Worm (Caenorhabditis elegans) whole organism, late embryonic: ENCODE data around the gene his-1.

Source experiments
- T23F11.4 ChIP-seq: fragments of 200-800 bp; sonication (Bioruptor generic); optimal IDR thresholded peaks from 2 replicates; lab custom pipeline; 2018; ENCODE audit warnings: mild to moderate bottlenecking, missing genetic modification characterization, missing compliant biosample characterization
- ama-1 ChIP-seq: fragments of 150-350 bp; optimal IDR thresholded peaks from 2 replicates; lab custom pipeline; 2014
- ceh-14 ChIP-seq: sonication (generic microtip); optimal IDR thresholded peaks from 2 replicates; lab custom pipeline; 2016; ENCODE audit warnings: missing genotype, missing genetic modification characterization, missing compliant biosample characterization
- ceh-18 ChIP-seq: sonication (generic microtip); optimal IDR thresholded peaks from 2 replicates; lab custom pipeline; 2016; ENCODE audit warnings: missing genetic modification characterization, missing compliant biosample characterization
- ceh-2 ChIP-seq: sonication (generic microtip); optimal IDR thresholded peaks from 2 replicates; lab custom pipeline; 2016; ENCODE audit warnings: missing genotype, missing genetic modification characterization, missing compliant biosample characterization
- ceh-22 ChIP-seq: sonication (generic microtip); optimal IDR thresholded peaks from 2 replicates; lab custom pipeline; 2017; ENCODE audit warnings: missing biosample characterization, missing genetic modification characterization
- ceh-24 ChIP-seq: sonication (generic microtip); optimal IDR thresholded peaks from 2 replicates; lab custom pipeline; 2016; ENCODE audit warnings: mild to moderate bottlenecking, missing genetic modification characterization, missing compliant biosample characterization
- ceh-31 ChIP-seq: sonication (generic microtip); optimal IDR thresholded peaks from 2 replicates; lab custom pipeline; 2016; ENCODE audit warnings: missing genetic modification characterization, missing compliant biosample characterization
- ceh-34 ChIP-seq: sonication (generic microtip); optimal IDR thresholded peaks from 2 replicates; lab custom pipeline; 2016; ENCODE audit warnings: mild to moderate bottlenecking, missing genetic modification characterization, missing compliant biosample characterization
- ceh-6 ChIP-seq: fragments of 200-800 bp; sonication (Bioruptor generic); optimal IDR thresholded peaks from 2 replicates; lab custom pipeline; 2018; ENCODE audit warnings: mild to moderate bottlenecking, missing genetic modification characterization, missing compliant biosample characterization
- dmd-4 ChIP-seq: sonication (generic microtip); optimal IDR thresholded peaks from 2 replicates; lab custom pipeline; 2016; ENCODE audit warnings: borderline replicate concordance, missing genetic modification characterization, missing compliant biosample characterization
- dve-1 ChIP-seq: sonication (generic microtip); optimal IDR thresholded peaks from 2 replicates; lab custom pipeline; 2017; ENCODE audit warnings: antibody characterized with exemption, mild to moderate bottlenecking, missing genetic modification characterization, missing compliant biosample characterization
- elt-2 ChIP-seq: sonication (generic microtip); optimal IDR thresholded peaks from 2 replicates; lab custom pipeline; 2016; ENCODE audit warnings: missing genetic modification reagents, missing genetic modification characterization, missing compliant biosample characterization
- elt-4 ChIP-seq: sonication (generic microtip); optimal IDR thresholded peaks from 2 replicates; lab custom pipeline; 2016; ENCODE audit warnings: missing genetic modification characterization, missing compliant biosample characterization
- eyg-1 ChIP-seq: sonication (generic microtip); optimal IDR thresholded peaks from 2 replicates; lab custom pipeline; 2016; ENCODE audit warnings: missing genotype, missing genetic modification characterization, missing compliant biosample characterization
- fkh-6 ChIP-seq: sonication (generic microtip); optimal IDR thresholded peaks from 2 replicates; lab custom pipeline; 2016; ENCODE audit warnings: missing genetic modification characterization, missing compliant biosample characterization
- gmeb-2 ChIP-seq: sonication (generic microtip); optimal IDR thresholded peaks from 2 replicates; lab custom pipeline; 2016; ENCODE audit warnings: missing genetic modification characterization, inconsistent platforms, missing compliant biosample characterization
- hlh-13 ChIP-seq: fragments of 200-800 bp; sonication (Bioruptor generic); optimal IDR thresholded peaks from 2 replicates; lab custom pipeline; 2018; ENCODE audit warnings: mild to moderate bottlenecking, missing genetic modification characterization, missing compliant biosample characterization
- hlh-30 ChIP-seq: sonication (generic microtip); optimal IDR thresholded peaks from 2 replicates; lab custom pipeline; 2017; ENCODE audit warnings: antibody characterized with exemption, missing genetic modification characterization, missing compliant biosample characterization; ENCODE audit not compliant: insufficient read depth
- hlh-6 ChIP-seq: sonication (generic microtip); optimal IDR thresholded peaks from 2 replicates; lab custom pipeline; 2016; ENCODE audit warnings: missing genotype, missing genetic modification characterization, missing compliant biosample characterization
- hlh-8 ChIP-seq: sonication (generic microtip); optimal IDR thresholded peaks from 2 replicates; lab custom pipeline; 2016; ENCODE audit warnings: missing genotype, missing genetic modification characterization, missing compliant biosample characterization
- lim-6 ChIP-seq: sonication (generic microtip); optimal IDR thresholded peaks from 2 replicates; lab custom pipeline; 2016; ENCODE audit warnings: missing genetic modification characterization, missing compliant biosample characterization
- lin-11 ChIP-seq: fragments of 200-800 bp; sonication (Bioruptor generic); optimal IDR thresholded peaks from 2 replicates; lab custom pipeline; 2018; ENCODE audit warnings: mild to moderate bottlenecking, missing genetic modification characterization, missing compliant biosample characterization
- madf-2 ChIP-seq: sonication (generic microtip); optimal IDR thresholded peaks from 2 replicates; lab custom pipeline; 2017; ENCODE audit warnings: missing genetic modification characterization, missing compliant biosample characterization
- mec-3 ChIP-seq: sonication (generic microtip); optimal IDR thresholded peaks from 2 replicates; lab custom pipeline; 2016; ENCODE audit warnings: borderline replicate concordance, missing genetic modification characterization, missing compliant biosample characterization
- nfya-1 ChIP-seq: sonication (generic microtip); optimal IDR thresholded peaks from 2 replicates; lab custom pipeline; 2017; ENCODE audit warnings: missing genetic modification characterization, mild to moderate bottlenecking, missing compliant biosample characterization, antibody characterized with exemption, moderate library complexity
- nhr-11 ChIP-seq: fragments of 150-350 bp; optimal IDR thresholded peaks from 2 replicates; lab custom pipeline; 2014; ENCODE audit warnings: missing biosample characterization, missing genetic modification characterization
- nhr-232 ChIP-seq: sonication (generic microtip); optimal IDR thresholded peaks from 2 replicates; lab custom pipeline; 2016; ENCODE audit warnings: missing genetic modification characterization, missing compliant biosample characterization
- pha-2 ChIP-seq: sonication (generic microtip); optimal IDR thresholded peaks from 2 replicates; lab custom pipeline; 2017; ENCODE audit warnings: mild to moderate bottlenecking, missing genetic modification characterization, missing compliant biosample characterization
- pha-4 ChIP-seq: fragments of 150-350 bp; optimal IDR thresholded peaks from 2 replicates; lab custom pipeline; 2018; ENCODE audit warnings: missing biosample characterization, missing genetic modification reagents, missing genetic modification characterization
- ref-2 ChIP-seq: sonication (generic microtip); optimal IDR thresholded peaks from 2 replicates; lab custom pipeline; 2016; ENCODE audit warnings: missing genetic modification characterization, missing compliant biosample characterization
- rnt-1 ChIP-seq: sonication (generic microtip); optimal IDR thresholded peaks from 2 replicates; lab custom pipeline; 2016; ENCODE audit warnings: missing genetic modification characterization, missing compliant biosample characterization
- sox-4 ChIP-seq: sonication (generic microtip); optimal IDR thresholded peaks from 2 replicates; lab custom pipeline; 2017; ENCODE audit warnings: mild to moderate bottlenecking, missing genetic modification characterization, inconsistent platforms, missing compliant biosample characterization
- tbx-2 ChIP-seq: sonication (generic microtip); optimal IDR thresholded peaks from 2 replicates; lab custom pipeline; 2016; ENCODE audit warnings: missing genetic modification characterization, missing compliant biosample characterization
- tbx-7 ChIP-seq: sonication (generic microtip); optimal IDR thresholded peaks from 2 replicates; lab custom pipeline; 2016; ENCODE audit warnings: missing genotype, missing genetic modification characterization, missing compliant biosample characterization
- unc-42 ChIP-seq: sonication (generic microtip); optimal IDR thresholded peaks from 2 replicates; lab custom pipeline; 2016; ENCODE audit warnings: missing genotype, missing genetic modification characterization, missing compliant biosample characterization
- unc-86 ChIP-seq: sonication (generic microtip); optimal IDR thresholded peaks from 2 replicates; lab custom pipeline; 2016; ENCODE audit warnings: missing genetic modification characterization, missing compliant biosample characterization
- ztf-16 ChIP-seq: sonication (generic microtip); optimal IDR thresholded peaks from 2 replicates; lab custom pipeline; 2017; ENCODE audit warnings: missing genetic modification characterization, missing compliant biosample characterization

Gene his-1

ce11 chrV:16032761-16033160 is 9.6 kb upstream of the his-1 start, which contains the start of gene T10C6.16:
Gene T10C6.16 (minus strand): TSS chrV:16033005.
- TF ChIP-seq lin-11 (no peak), ceh-6 (GFP tag; lab: Kevin White, UChicago) (no peak), lim-6 (tag; lab: Kevin White, UChicago) (no peak), eyg-1 (tag; lab: Kevin White, UChicago) (no peak), ama-1 (lab: Kevin White, UChicago) (no peak), hlh-6 (tag; lab: Kevin White, UChicago) (no peak), ceh-14 (tag; lab: Kevin White, UChicago) (no peak), elt-4 (tag; lab: Kevin White, UChicago) (no peak), hlh-30 (tag; lab: Kevin White, UChicago) (no peak), ceh-2 (tag; lab: Kevin White, UChicago) (no peak), madf-2 (tag; lab: Kevin White, UChicago) (no peak), dmd-4 (no peak), tbx-2 (tag; lab: Kevin White, UChicago) (no peak), gmeb-2 (tag; lab: Kevin White, UChicago) (no peak)

- TF ChIP-seq madf-2 (tag; lab: Kevin White, UChicago) (no peak), nhr-232 (tag; lab: Kevin White, UChicago) (no peak), unc-86 (tag; lab: Kevin White, UChicago) (no peak), ceh-22 (tag; lab: Kevin White, UChicago) (no peak), sox-4 (no peak), unc-42 (tag; lab: Kevin White, UChicago) (no peak), rnt-1 (no peak), ceh-24 (no peak), ceh-18 (tag; lab: Kevin White, UChicago) (no peak), hlh-13 (GFP tag; lab: Kevin White, UChicago) (no peak), elt-2 (tag; lab: Kevin White, UChicago) (no peak), pha-2 (tag; lab: Kevin White, UChicago) (no peak)
Measured at ce11 chrV:16033491-16033890, 8.8 kb upstream of the his-1 start.

ce11 chrV:16036166-16036565 is 6.2 kb upstream of the his-1 start, which contains the start of gene T10C6.10:
Gene T10C6.10 (plus strand): TSS chrV:16036413.
- no peak for TF ChIP-seq ama-1 (lab: Kevin White, UChicago)
- no peak for TF ChIP-seq ceh-14 (tag; lab: Kevin White, UChicago)
- TF ChIP-seq hlh-8 (tag; lab: Kevin White, UChicago) = no peak
- TF ChIP-seq nhr-11 (tag; lab: Kevin White, UChicago) = no peak
- TF ChIP-seq pha-4 (tag; lab: Kevin White, UChicago) = no peak
- no peak for TF ChIP-seq unc-86 (tag; lab: Kevin White, UChicago)
- TF ChIP-seq T23F11.4 (GFP tag; lab: Kevin White, UChicago) = no peak
- TF ChIP-seq mec-3 = no peak
- no peak for TF ChIP-seq ceh-31 (tag; lab: Kevin White, UChicago)
- TF ChIP-seq madf-2 (tag; lab: Kevin White, UChicago) = no peak
- TF ChIP-seq ceh-2 (tag; lab: Kevin White, UChicago) = no peak
- TF ChIP-seq fkh-6 = no peak
- TF ChIP-seq pha-2 (tag; lab: Kevin White, UChicago) = no peak

- TF ChIP-seq ztf-16 (tag; lab: Kevin White, UChicago) (peak; percentile 17), elt-2 (tag; lab: Kevin White, UChicago) (peak; percentile 24), tbx-7 (peak; percentile 11), dve-1 (tag; lab: Kevin White, UChicago) (peak; percentile 37), ceh-31 (tag; lab: Kevin White, UChicago) (peak; percentile 63), tbx-2 (tag; lab: Kevin White, UChicago) (peak; percentile 60), ref-2 (tag; lab: Kevin White, UChicago) (peak; percentile 66), ceh-34 (tag; lab: Kevin White, UChicago) (peak; percentile 38), nfya-1 (peak; percentile 36)
- TF ChIP-seq, all 69 proteins: peak for 9; not testable (repeated sequence) for 60
Measured at ce11 chrV:16040140-16040827, 2.0 kb upstream of the his-1 start, which contains the start of the genes his-4 and his-3. Gene his-4 (minus strand): TSS chrV:16040515. Gene his-3 (plus strand): TSS chrV:16040808.
